Fruit fly (Drosophila melanogaster) whole organism, embryonic: ENCODE results near the gene eIF3d1.

ENCODE experiments used
- Awh ChIP-seq: fragments of 200-800 bp; sonication (Bioruptor generic); IDR thresholded peaks from 2 replicates; pipeline ENCODE4, ENCODE4 v1.3.6; 2022; ENCODE audit warnings: missing biosample characterization, missing genetic modification characterization
- BEAF-32 ChIP-seq: fragments of 200-800 bp; sonication (Bioruptor generic); optimal IDR thresholded peaks from 3 replicates; lab custom pipeline; 2017; ENCODE audit warnings: missing biosample characterization, missing genetic modification characterization, mild to moderate bottlenecking, moderate library complexity, missing genetic modification reagents
- CG12071 ChIP-seq: fragments of 200-800 bp; sonication (Bioruptor generic); optimal IDR thresholded peaks from 3 replicates; lab custom pipeline; 2018; ENCODE audit warnings: missing biosample characterization, mild to moderate bottlenecking, missing genetic modification characterization
- CG12391 ChIP-seq: fragments of 200-800 bp; sonication (Bioruptor generic); optimal IDR thresholded peaks from 3 replicates; lab custom pipeline; 2018; ENCODE audit warnings: missing biosample characterization, mild to moderate bottlenecking, missing genetic modification characterization, moderate library complexity
- CG12744 ChIP-seq: fragments of 200-800 bp; sonication (Bioruptor generic); optimal IDR thresholded peaks from 2 replicates; lab custom pipeline; 2016; ENCODE audit warnings: missing biosample characterization, missing genetic modification characterization
- CG13894 ChIP-seq: fragments of 200-800 bp; sonication (Bioruptor generic); optimal IDR thresholded peaks from 3 replicates; lab custom pipeline; 2018; ENCODE audit warnings: missing biosample characterization, mild to moderate bottlenecking, missing genetic modification characterization, moderate library complexity
- CG14667 ChIP-seq: fragments of 200-800 bp; sonication (Bioruptor generic); IDR thresholded peaks from 2 replicates; pipeline ENCODE4 v1.3.6; 2022; ENCODE audit warnings: missing biosample characterization, missing genetic modification characterization
- CG14710 ChIP-seq: fragments of 200-800 bp; sonication (Bioruptor generic); optimal IDR thresholded peaks from 3 replicates; lab custom pipeline; 2019; ENCODE audit warnings: missing biosample characterization, mild to moderate bottlenecking, missing genetic modification characterization, moderate library complexity
- CG15514 ChIP-seq: fragments of 200-800 bp; sonication (Bioruptor generic); optimal IDR thresholded peaks from 3 replicates; lab custom pipeline; 2017; ENCODE audit warnings: missing biosample characterization, missing genetic modification characterization, mild to moderate bottlenecking, moderate library complexity, missing genetic modification reagents
- CG1792 ChIP-seq: fragments of 200-800 bp; sonication (Bioruptor generic); optimal IDR thresholded peaks from 2 replicates; lab custom pipeline; 2016; ENCODE audit warnings: missing biosample characterization, missing genetic modification characterization
- CG18599 ChIP-seq: fragments of 200-800 bp; sonication (Bioruptor generic); optimal IDR thresholded peaks from 3 replicates; lab custom pipeline; 2017; ENCODE audit warnings: missing biosample characterization, missing genetic modification characterization, mild to moderate bottlenecking, moderate library complexity, missing genetic modification reagents
- CG2116 ChIP-seq: fragments of 200-800 bp; sonication (Bioruptor generic); optimal IDR thresholded peaks from 3 replicates; lab custom pipeline; 2018; ENCODE audit warnings: missing biosample characterization, mild to moderate bottlenecking, missing genetic modification characterization
- CG2120 ChIP-seq: fragments of 200-800 bp; sonication (Bioruptor generic); optimal IDR thresholded peaks from 3 replicates; lab custom pipeline; 2016; ENCODE audit warnings: missing biosample characterization, missing genetic modification characterization
- CG32767 ChIP-seq: fragments of 200-800 bp; sonication (Bioruptor generic); IDR thresholded peaks from 2 replicates; pipeline ENCODE4 v1.3.6; 2022; ENCODE audit warnings: missing biosample characterization, missing genetic modification characterization
- CG4360 ChIP-seq: fragments of 200-800 bp; sonication (Bioruptor generic); IDR thresholded peaks from 2 replicates; pipeline ENCODE4 v1.3.6; 2022; ENCODE audit warnings: missing biosample characterization, missing genetic modification characterization
- CG5180 ChIP-seq: fragments of 200-800 bp; sonication (Bioruptor generic); optimal IDR thresholded peaks from 3 replicates; lab custom pipeline; 2017; ENCODE audit warnings: missing biosample characterization, missing genetic modification characterization, mild to moderate bottlenecking, moderate library complexity, missing genetic modification reagents
- CG6254 ChIP-seq: fragments of 200-800 bp; sonication (Bioruptor generic); optimal IDR thresholded peaks from 3 replicates; lab custom pipeline; 2017; ENCODE audit warnings: mild to moderate bottlenecking, missing biosample characterization, missing genetic modification reagents, missing genetic modification characterization
- CG6765 ChIP-seq: fragments of 200-800 bp; sonication (Bioruptor generic); optimal IDR thresholded peaks from 3 replicates; lab custom pipeline; 2017; ENCODE audit warnings: missing biosample characterization, mild to moderate bottlenecking, missing genetic modification characterization
- CG7928 ChIP-seq: fragments of 200-800 bp; sonication (Bioruptor generic); optimal IDR thresholded peaks from 2 replicates; lab custom pipeline; 2017; ENCODE audit warnings: missing biosample characterization, mild to moderate bottlenecking, missing genetic modification characterization
- CG7987 ChIP-seq: fragments of 200-800 bp; sonication (Bioruptor generic); optimal IDR thresholded peaks from 2 replicates; lab custom pipeline; 2018; ENCODE audit warnings: missing biosample characterization, mild to moderate bottlenecking, missing genetic modification characterization, moderate library complexity
- CG8924 ChIP-seq: fragments of 200-800 bp; optimal IDR thresholded peaks from 3 replicates; lab custom pipeline; 2019; ENCODE audit warnings: missing biosample characterization, mild to moderate bottlenecking, missing genetic modification characterization, moderate library complexity
- Dp ChIP-seq: fragments of 200-800 bp; sonication (Bioruptor generic); optimal IDR thresholded peaks from 2 replicates; lab custom pipeline; 2018; ENCODE audit warnings: missing biosample characterization, mild to moderate bottlenecking, missing genetic modification characterization, moderate library complexity
- Drgx ChIP-seq: fragments of 200-800 bp; sonication (Bioruptor generic); IDR thresholded peaks from 2 replicates; pipeline ENCODE4 v1.3.6; 2022; ENCODE audit warnings: missing biosample characterization, missing genetic modification characterization
- E2f2 ChIP-seq: fragments of 200-800 bp; sonication (Bioruptor generic); IDR thresholded peaks from 2 replicates; pipeline ENCODE4 v1.3.6; 2022; ENCODE audit warnings: missing biosample characterization, missing genetic modification characterization
- Fer1 ChIP-seq: fragments of 200-800 bp; sonication (Bioruptor generic); optimal IDR thresholded peaks from 2 replicates; lab custom pipeline; 2017; ENCODE audit warnings: missing biosample characterization, mild to moderate bottlenecking, missing genetic modification characterization
- HmgZ ChIP-seq: fragments of 200-800 bp; sonication (Bioruptor generic); optimal IDR thresholded peaks from 2 replicates; lab custom pipeline; 2018; ENCODE audit warnings: missing biosample characterization, mild to moderate bottlenecking, missing genetic modification characterization
- Hmx ChIP-seq: fragments of 200-800 bp; sonication (Bioruptor generic); optimal IDR thresholded peaks from 2 replicates; lab custom pipeline; 2016; ENCODE audit warnings: missing biosample characterization, missing genetic modification characterization
- MBD-R2 ChIP-seq: fragments of 200-800 bp; sonication (Bioruptor generic); IDR thresholded peaks from 2 replicates; pipeline ENCODE4 v1.3.6; 2022; ENCODE audit warnings: missing biosample characterization, missing genetic modification characterization
- MESR4 ChIP-seq: fragments of 200-800 bp; sonication (Bioruptor generic); optimal IDR thresholded peaks from 2 replicates; lab custom pipeline; 2018; ENCODE audit warnings: missing biosample characterization, mild to moderate bottlenecking, missing genetic modification characterization, moderate library complexity
- Meics ChIP-seq: fragments of 200-800 bp; sonication (Bioruptor generic); optimal IDR thresholded peaks from 2 replicates; lab custom pipeline; 2017; ENCODE audit warnings: missing biosample characterization, mild to moderate bottlenecking, missing genetic modification characterization
- Opbp ChIP-seq: fragments of 200-800 bp; sonication (Bioruptor generic); IDR thresholded peaks from 3 replicates; pipeline ENCODE4 v1.3.6; 2022; ENCODE audit warnings: missing biosample characterization, missing genetic modification characterization; ENCODE audit not compliant: partially characterized antibody
- Rfx ChIP-seq: fragments of 200-800 bp; sonication (Bioruptor generic); IDR thresholded peaks from 2 replicates; pipeline ENCODE4 v1.3.6; 2022; ENCODE audit warnings: missing biosample characterization, missing genetic modification characterization
- Rx ChIP-seq: fragments of 200-800 bp; sonication (Bioruptor generic); IDR thresholded peaks from 2 replicates; pipeline ENCODE4 v1.3.6; 2022; ENCODE audit warnings: missing biosample characterization, missing genetic modification characterization
- TFAM ChIP-seq: fragments of 200-800 bp; sonication (Bioruptor generic); optimal IDR thresholded peaks from 2 replicates; lab custom pipeline; 2017; ENCODE audit warnings: missing biosample characterization, missing genetic modification characterization, inconsistent platforms
- YL-1 ChIP-seq: fragments of 200-800 bp; sonication (Bioruptor generic); optimal IDR thresholded peaks from 3 replicates; lab custom pipeline; 2017; ENCODE audit warnings: missing biosample characterization, mild to moderate bottlenecking, missing genetic modification characterization
- ara ChIP-seq: fragments of 200-800 bp; sonication (Bioruptor generic); IDR thresholded peaks from 2 replicates; pipeline ENCODE4 v1.3.6; 2022; ENCODE audit warnings: missing biosample characterization, missing genetic modification characterization
- caup ChIP-seq: fragments of 200-800 bp; sonication (Bioruptor generic); optimal IDR thresholded peaks from 3 replicates; lab custom pipeline; 2017; ENCODE audit warnings: missing biosample characterization, mild to moderate bottlenecking, missing genetic modification characterization, moderate library complexity; ENCODE audit not compliant: severe bottlenecking
- disco-r ChIP-seq: fragments of 200-800 bp; sonication (Bioruptor generic); optimal IDR thresholded peaks from 2 replicates; lab custom pipeline; 2016; ENCODE audit warnings: missing biosample characterization, missing genetic modification characterization
- fd3F ChIP-seq: fragments of 200-800 bp; sonication (Bioruptor generic); optimal IDR thresholded peaks from 2 replicates; lab custom pipeline; 2018; ENCODE audit warnings: missing biosample characterization, mild to moderate bottlenecking, missing genetic modification characterization, moderate library complexity
- gfzf ChIP-seq: fragments of 200-800 bp; sonication (Bioruptor generic); optimal IDR thresholded peaks from 2 replicates; lab custom pipeline; 2016; ENCODE audit warnings: missing biosample characterization, mild to moderate bottlenecking, missing genetic modification characterization, moderate library complexity
- inv ChIP-seq: fragments of 200-800 bp; sonication (Bioruptor generic); IDR thresholded peaks from 2 replicates; pipeline ENCODE4 v1.3.6; 2022; ENCODE audit warnings: missing biosample characterization, missing genetic modification characterization; ENCODE audit not compliant: partially characterized antibody
- jing ChIP-seq: fragments of 200-800 bp; sonication (Bioruptor generic); optimal IDR thresholded peaks from 2 replicates; lab custom pipeline; 2018; ENCODE audit warnings: missing biosample characterization, mild to moderate bottlenecking, missing genetic modification characterization
- lbe ChIP-seq: fragments of 200-800 bp; sonication (Bioruptor generic); optimal IDR thresholded peaks from 2 replicates; lab custom pipeline; 2016; ENCODE audit warnings: missing biosample characterization, mild to moderate bottlenecking, missing genetic modification characterization
- onecut ChIP-seq: fragments of 200-800 bp; sonication (Bioruptor generic); IDR thresholded peaks from 2 replicates; pipeline ENCODE4 v1.3.6; 2022; ENCODE audit warnings: missing biosample characterization, missing genetic modification characterization
- pho ChIP-seq: fragments of 200-800 bp; sonication (Bioruptor generic); optimal IDR thresholded peaks from 2 replicates; lab custom pipeline; 2016; ENCODE audit warnings: missing biosample characterization, missing genetic modification characterization
- phol ChIP-seq: fragments of 200-800 bp; sonication (Bioruptor generic); optimal IDR thresholded peaks from 3 replicates; lab custom pipeline; 2018; ENCODE audit warnings: missing biosample characterization, mild to moderate bottlenecking, missing genetic modification characterization, moderate library complexity
- pzg ChIP-seq: fragments of 200-800 bp; sonication (Bioruptor generic); optimal IDR thresholded peaks from 3 replicates; lab custom pipeline; 2018; ENCODE audit warnings: missing biosample characterization, mild to moderate bottlenecking, missing genetic modification characterization, moderate library complexity
- schlank ChIP-seq: fragments of 200-800 bp; sonication (Bioruptor generic); optimal IDR thresholded peaks from 2 replicates; lab custom pipeline; 2018; ENCODE audit warnings: missing biosample characterization, mild to moderate bottlenecking, missing genetic modification characterization
- stwl ChIP-seq: fragments of 200-800 bp; sonication (Bioruptor generic); optimal IDR thresholded peaks from 3 replicates; lab custom pipeline; 2018; ENCODE audit warnings: missing biosample characterization, mild to moderate bottlenecking, missing genetic modification characterization, moderate library complexity
- zf30C ChIP-seq: fragments of 200-800 bp; sonication (Bioruptor generic); optimal IDR thresholded peaks from 3 replicates; lab custom pipeline; 2018; ENCODE audit warnings: missing biosample characterization, mild to moderate bottlenecking, missing genetic modification characterization

eIF3d1 gene

dm6 chr3R:23694579-23695033 is 14.8 kb downstream of the eIF3d1 start, which contains the start of gene CG10254 (continued):
- TF ChIP-seq CG14667 (GFP tag; lab: Robert Waterston, UW): no peak
- TF ChIP-seq Awh: no peak
- no peak for TF ChIP-seq inv (GFP tag; lab: Robert Waterston, UW)
- TF ChIP-seq CG18599 (GFP tag; lab: Kevin White, UChicago): no peak
- TF ChIP-seq CG1792 (GFP tag; lab: Kevin White, UChicago): no peak
- TF ChIP-seq CG7928 (GFP tag; lab: Kevin White, UChicago): peak; percentile 33
- TF ChIP-seq CG32767 (GFP tag; lab: Robert Waterston, UW): no peak
- TF ChIP-seq TFAM: no peak
- peak; percentile 38 for TF ChIP-seq stwl
- no peak for TF ChIP-seq Opbp
- no peak for TF ChIP-seq fd3F (GFP tag; lab: Kevin White, UChicago)
- TF ChIP-seq gfzf (GFP tag; lab: Kevin White, UChicago): peak; percentile 87
- TF ChIP-seq CG12071: no peak
- no peak for TF ChIP-seq disco-r (GFP tag; lab: Kevin White, UChicago)
- no peak for TF ChIP-seq CG2120 (GFP tag; lab: Kevin White, UChicago)
- peak; percentile 25 for TF ChIP-seq HmgZ (tag; lab: Kevin White, UChicago)
- peak; percentile 83 for TF ChIP-seq Dp
- TF ChIP-seq CG5180 (GFP tag; lab: Kevin White, UChicago): no peak
- peak; percentile 28 for TF ChIP-seq phol
- peak; percentile 64; the same call in 1 of the 2 replicates for TF ChIP-seq onecut (GFP tag; lab: Robert Waterston, UW)
- no peak for TF ChIP-seq Drgx (GFP tag; lab: Robert Waterston, UW)
- no peak for TF ChIP-seq Rfx
- TF ChIP-seq zf30C (GFP tag; lab: Kevin White, UChicago): no peak
- TF ChIP-seq CG13894 (tag; lab: Kevin White, UChicago): no peak
- peak; percentile 2 for TF ChIP-seq CG2116 (GFP tag; lab: Kevin White, UChicago)
- no peak for TF ChIP-seq CG7987 (GFP tag; lab: Kevin White, UChicago)
- TF ChIP-seq caup (GFP tag; lab: Kevin White, UChicago): no peak
- no peak for TF ChIP-seq CG6254 (GFP tag; lab: Kevin White, UChicago)
- TF ChIP-seq pzg (GFP tag; lab: Kevin White, UChicago): peak; percentile 59
- no peak for TF ChIP-seq lbe (GFP tag; lab: Kevin White, UChicago)
- TF ChIP-seq ara (GFP tag; lab: Robert Waterston, UW): no peak
- TF ChIP-seq CG14710 (tag; lab: Kevin White, UChicago): peak; percentile 30
- no peak for TF ChIP-seq Meics (GFP tag; lab: Kevin White, UChicago)
- no peak for TF ChIP-seq CG4360 (GFP tag; lab: Robert Waterston, UW)
- TF ChIP-seq schlank (tag; lab: Kevin White, UChicago): no peak
- TF ChIP-seq Fer1 (GFP tag; lab: Kevin White, UChicago): no peak
- TF ChIP-seq CG8924 (tag; lab: Kevin White, UChicago): no peak
- TF ChIP-seq CG6765 (GFP tag; lab: Kevin White, UChicago): no peak
- no peak for TF ChIP-seq CG12744 (GFP tag; lab: Kevin White, UChicago)
- peak; percentile 55 for TF ChIP-seq MESR4 (GFP tag; lab: Kevin White, UChicago)
- TF ChIP-seq CG12391: no peak
- no peak for TF ChIP-seq Rx (GFP tag; lab: Robert Waterston, UW)
- no peak for TF ChIP-seq Hmx (GFP tag; lab: Kevin White, UChicago)
- TF ChIP-seq CG15514 (GFP tag; lab: Kevin White, UChicago): peak; percentile 99
- peak; percentile 45 for TF ChIP-seq YL-1 (GFP tag; lab: Kevin White, UChicago)
- TF ChIP-seq BEAF-32: peak; percentile 18
- TF ChIP-seq jing (GFP tag; lab: Kevin White, UChicago): no peak
- TF ChIP-seq pho (GFP tag; lab: Kevin White, UChicago): no peak
- peak; percentile 48 for TF ChIP-seq MBD-R2
- peak; percentile 90 for TF ChIP-seq E2f2
